Fruit fly (Drosophila melanogaster) whole organism, pupa: ENCODE data around the gene mei-217.

ENCODE experiments used
- CG10348 ChIP-seq: fragments of 200-800 bp; sonication (Bioruptor generic); IDR thresholded peaks from 2 replicates; pipeline ENCODE4 v1.3.6; 2022; ENCODE audit warnings: missing biosample characterization, missing genetic modification characterization
- CG12605 ChIP-seq: fragments of 200-800 bp; sonication (Bioruptor generic); IDR thresholded peaks from 2 replicates; pipeline ENCODE4 v1.3.6; 2022; ENCODE audit warnings: missing biosample characterization, missing genetic modification characterization
- CG13204 ChIP-seq: fragments of 200-800 bp; sonication (Bioruptor generic); optimal IDR thresholded peaks from 2 replicates; lab custom pipeline; 2018; ENCODE audit warnings: missing biosample characterization, mild to moderate bottlenecking, missing genetic modification characterization, moderate library complexity
- CG14655 ChIP-seq: fragments of 200-800 bp; sonication (Bioruptor generic); optimal IDR thresholded peaks from 3 replicates; lab custom pipeline; 2017; ENCODE audit warnings: mild to moderate bottlenecking, missing biosample characterization, missing genetic modification reagents, missing genetic modification characterization
- CG15710 ChIP-seq: fragments of 200-800 bp; sonication (Bioruptor generic); optimal IDR thresholded peaks from 2 replicates; lab custom pipeline; 2018; ENCODE audit warnings: missing biosample characterization, mild to moderate bottlenecking, missing genetic modification characterization, moderate library complexity
- CG17806 ChIP-seq: fragments of 200-800 bp; sonication (Bioruptor generic); optimal IDR thresholded peaks from 2 replicates; lab custom pipeline; 2018; ENCODE audit warnings: missing biosample characterization, mild to moderate bottlenecking, missing genetic modification characterization, moderate library complexity
- CG32121 ChIP-seq: fragments of 200-800 bp; sonication (Bioruptor generic); IDR thresholded peaks from 2 replicates; pipeline ENCODE4 v1.3.6; 2022; ENCODE audit warnings: missing biosample characterization, missing genetic modification characterization
- CG34367 ChIP-seq: fragments of 200-800 bp; sonication (Bioruptor generic); optimal IDR thresholded peaks from 2 replicates; lab custom pipeline; 2018; ENCODE audit warnings: missing biosample characterization, mild to moderate bottlenecking, missing genetic modification characterization
- CG4496 ChIP-seq: fragments of 200-800 bp; sonication (Bioruptor generic); IDR thresholded peaks from 3 replicates; pipeline ENCODE4 v1.3.6; 2022; ENCODE audit warnings: missing biosample characterization, missing genetic modification characterization
- CG8159 ChIP-seq: fragments of 200-800 bp; sonication (Bioruptor generic); optimal IDR thresholded peaks from 3 replicates; lab custom pipeline; 2018; ENCODE audit warnings: missing biosample characterization, mild to moderate bottlenecking, missing genetic modification characterization, moderate library complexity
- CG8301 ChIP-seq: fragments of 200-800 bp; sonication (Bioruptor generic); optimal IDR thresholded peaks from 2 replicates; lab custom pipeline; 2018; ENCODE audit warnings: missing biosample characterization, mild to moderate bottlenecking, missing genetic modification characterization
- CG9948 ChIP-seq: fragments of 200-800 bp; sonication (Bioruptor generic); optimal IDR thresholded peaks from 2 replicates; lab custom pipeline; 2018; ENCODE audit warnings: missing biosample characterization, mild to moderate bottlenecking, missing genetic modification characterization, moderate library complexity
- D1 ChIP-seq: fragments of 200-800 bp; sonication (Bioruptor generic); optimal IDR thresholded peaks from 2 replicates; lab custom pipeline; 2018; ENCODE audit warnings: missing biosample characterization, mild to moderate bottlenecking, missing genetic modification characterization, moderate library complexity
- EcR ChIP-seq: fragments of 200-800 bp; sonication (Bioruptor generic); optimal IDR thresholded peaks from 3 replicates; lab custom pipeline; 2019; ENCODE audit warnings: missing biosample characterization, missing genetic modification characterization, mild to moderate bottlenecking, moderate library complexity, missing genetic modification reagents
- Ets98B ChIP-seq: fragments of 200-800 bp; sonication (Bioruptor generic); IDR thresholded peaks from 2 replicates; pipeline ENCODE4 v1.3.6; 2022; ENCODE audit warnings: missing biosample characterization, missing genetic modification characterization
- Pif1A ChIP-seq: fragments of 200-800 bp; sonication (Bioruptor generic); optimal IDR thresholded peaks from 3 replicates; lab custom pipeline; 2016; ENCODE audit warnings: missing biosample characterization, missing genetic modification characterization
- Pif1B ChIP-seq: fragments of 200-800 bp; sonication (Bioruptor generic); optimal IDR thresholded peaks from 3 replicates; lab custom pipeline; 2016; ENCODE audit warnings: missing biosample characterization, missing genetic modification characterization
- Snoo ChIP-seq: fragments of 200-800 bp; sonication (Bioruptor generic); optimal IDR thresholded peaks from 3 replicates; lab custom pipeline; 2017; ENCODE audit warnings: missing biosample characterization, mild to moderate bottlenecking, missing genetic modification characterization, inconsistent platforms
- fd96Ca ChIP-seq: fragments of 200-800 bp; sonication (Bioruptor generic); IDR thresholded peaks from 3 replicates; pipeline ENCODE4 v1.3.6; 2022; ENCODE audit warnings: missing biosample characterization, missing genetic modification characterization
- gl ChIP-seq: fragments of 200-800 bp; sonication (Bioruptor generic); optimal IDR thresholded peaks from 2 replicates; lab custom pipeline; 2018; ENCODE audit warnings: missing biosample characterization, mild to moderate bottlenecking, missing genetic modification characterization
- rn ChIP-seq: fragments of 200-800 bp; sonication (Bioruptor generic); IDR thresholded peaks from 2 replicates; pipeline ENCODE4 v1.3.6; 2022; ENCODE audit warnings: missing biosample characterization, missing genetic modification characterization

mei-217 gene

dm6 chrX:17148951-17149449, 6.2 kb upstream of the mei-217 start, which contains the start of gene Chchd2:
Chchd2 (plus strand) TSS chrX:17149001.
- TF ChIP-seq CG17806 (tag; lab: Kevin White, UChicago) (no peak), Ets98B (GFP tag; lab: Robert Waterston, UW) (no peak), D1 (tag; lab: Kevin White, UChicago) (no peak), EcR (GFP tag; lab: Kevin White, UChicago) (no peak), CG12605 (no peak), Pif1A (GFP tag; lab: Kevin White, UChicago) (no peak), CG10348 (GFP tag; lab: Robert Waterston, UW) (no peak), CG32121 (GFP tag; lab: Robert Waterston, UW) (no peak), CG4496 (GFP tag; lab: Robert Waterston, UW) (0 out of 3 replicates have a peak, but pooled peaks have one; percentile 37), CG8301 (tag; lab: Kevin White, UChicago) (no peak), Pif1B (GFP tag; lab: Kevin White, UChicago) (no peak), Snoo (peak; percentile 18)

DNA sequence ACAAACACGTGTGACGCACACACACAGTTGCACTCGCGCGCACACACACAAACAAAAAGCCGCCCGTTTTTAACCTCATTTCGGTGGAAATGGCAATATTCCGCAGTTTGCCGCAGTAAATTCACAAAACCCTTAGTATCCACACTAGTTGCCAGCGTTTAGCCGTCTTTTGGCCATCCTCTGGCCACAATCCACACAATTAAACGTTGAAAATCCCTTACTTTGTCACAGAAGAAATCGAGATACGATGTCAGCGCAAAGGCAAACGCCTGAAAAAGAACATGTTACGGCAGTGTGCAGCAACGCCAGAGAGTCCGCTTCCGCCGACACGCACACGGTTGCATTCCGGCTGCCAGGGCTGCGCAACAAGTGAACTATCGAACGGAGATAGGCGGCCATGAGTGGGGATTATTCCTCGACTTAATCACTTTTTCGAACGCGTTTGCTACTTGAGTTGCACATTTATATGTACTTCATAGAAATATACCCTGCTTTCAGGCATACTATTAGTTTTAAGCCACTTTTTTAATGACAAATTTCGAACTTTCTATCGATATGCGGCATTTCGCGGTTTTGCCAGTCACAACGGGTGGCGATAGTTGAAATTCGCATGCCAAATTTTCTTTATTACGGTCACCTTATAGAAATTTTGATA, 5.3 kb upstream of the mei-217 start, which contains the start of gene RpS5a:
RpS5a (minus strand) TSS at position 282 of the 655 bp plus-strand sequence.
- TF ChIP-seq Snoo = peak; percentile 86
- peak; percentile 25 for TF ChIP-seq CG8301 (tag; lab: Kevin White, UChicago)
- TF ChIP-seq CG17806 (tag; lab: Kevin White, UChicago) = peak; percentile 14
- no peak for TF ChIP-seq CG14655 (GFP tag; lab: Kevin White, UChicago)
- peak; percentile 29 for TF ChIP-seq CG8159 (tag; lab: Kevin White, UChicago)
- TF ChIP-seq rn (GFP tag; lab: Robert Waterston, UW) = 0 out of 2 replicates have a peak, but pooled peaks have one; percentile 32
- TF ChIP-seq Ets98B (GFP tag; lab: Robert Waterston, UW) = peak; percentile 64
- TF ChIP-seq Pif1A (GFP tag; lab: Kevin White, UChicago) = peak; percentile 66
- TF ChIP-seq CG34367 (tag; lab: Kevin White, UChicago) = peak; percentile 69
- TF ChIP-seq gl (tag; lab: Kevin White, UChicago) = peak; percentile 55
- TF ChIP-seq CG15710 (tag; lab: Kevin White, UChicago) = peak; percentile 62
- TF ChIP-seq CG13204 (GFP tag; lab: Kevin White, UChicago) = no peak
- TF ChIP-seq CG32121 (GFP tag; lab: Robert Waterston, UW) = no peak
- TF ChIP-seq Pif1B (GFP tag; lab: Kevin White, UChicago) = peak; percentile 60
- TF ChIP-seq CG12605 = peak; percentile 50; the same call in 1 of the 2 replicates
- TF ChIP-seq CG10348 (GFP tag; lab: Robert Waterston, UW) = no peak
- peak; percentile 60; the same call in 1 of the 3 replicates for TF ChIP-seq fd96Ca (GFP tag; lab: Robert Waterston, UW)
- no peak for TF ChIP-seq EcR (GFP tag; lab: Kevin White, UChicago)
- peak; percentile 80 for TF ChIP-seq CG4496 (GFP tag; lab: Robert Waterston, UW)
- TF ChIP-seq D1 (tag; lab: Kevin White, UChicago) = no peak
- TF ChIP-seq CG9948 (tag; lab: Kevin White, UChicago) = peak; percentile 16

- TF ChIP-seq CG34367 (tag; lab: Kevin White, UChicago) (no peak), Snoo (no peak), CG15710 (tag; lab: Kevin White, UChicago) (no peak)
Observed at dm6 chrX:17146529-17146928, 3.7 kb upstream of the mei-217 start.

- no peak for TF ChIP-seq rn (GFP tag; lab: Robert Waterston, UW)
- no peak for TF ChIP-seq CG8159 (tag; lab: Kevin White, UChicago)
- TF ChIP-seq CG34367 (tag; lab: Kevin White, UChicago) = no peak
- TF ChIP-seq CG32121 (GFP tag; lab: Robert Waterston, UW) = no peak
- TF ChIP-seq CG13204 (GFP tag; lab: Kevin White, UChicago) = no peak
- TF ChIP-seq Pif1B (GFP tag; lab: Kevin White, UChicago) = no peak
- no peak for TF ChIP-seq D1 (tag; lab: Kevin White, UChicago)
- TF ChIP-seq fd96Ca (GFP tag; lab: Robert Waterston, UW) = no peak
- TF ChIP-seq CG15710 (tag; lab: Kevin White, UChicago) = no peak
- TF ChIP-seq, all 21 proteins: peak for 0
Observed at dm6 chrX:17132685-17133084, 10.1 kb downstream of the mei-217 start.

DNA sequence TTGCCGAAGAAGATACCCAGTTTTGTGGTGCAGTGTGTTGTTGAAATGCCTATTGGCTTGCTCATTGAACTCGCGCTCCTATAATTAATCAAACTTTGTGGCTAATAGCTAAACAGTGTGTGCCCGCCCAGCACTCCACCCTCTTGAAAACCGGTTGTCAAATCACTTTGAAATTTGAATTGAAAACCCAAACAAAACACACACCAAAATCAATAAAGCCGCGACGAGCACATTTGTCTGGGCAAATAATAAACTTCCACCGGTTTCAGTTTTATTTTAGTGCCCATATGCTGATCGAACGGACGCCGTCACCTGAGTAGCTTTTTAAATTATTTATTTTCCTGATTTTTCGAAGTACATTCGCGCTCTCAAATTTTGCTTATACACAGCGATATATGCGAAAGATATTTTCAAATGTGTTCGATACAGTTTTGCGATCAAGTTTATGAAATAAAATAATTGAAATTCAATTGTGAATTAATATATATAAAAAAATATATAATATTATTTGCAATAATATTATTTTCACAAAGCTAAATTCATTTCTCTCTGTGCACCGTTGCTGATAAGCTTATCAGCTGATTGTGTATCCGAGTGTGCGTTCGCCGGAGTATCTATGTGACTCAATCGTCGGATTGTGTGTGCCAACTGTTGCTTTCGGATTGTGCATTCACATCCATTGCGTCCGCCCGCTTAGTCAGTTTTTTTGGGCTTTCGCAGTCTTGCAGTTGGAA, 12.9 kb downstream of the mei-217 start:
- TF ChIP-seq fd96Ca (GFP tag; lab: Robert Waterston, UW) = no peak
- TF ChIP-seq EcR (GFP tag; lab: Kevin White, UChicago) = no peak
- no peak for TF ChIP-seq CG10348 (GFP tag; lab: Robert Waterston, UW)
- TF ChIP-seq CG32121 (GFP tag; lab: Robert Waterston, UW) = peak; percentile 62; the same call in 1 of the 2 replicates
- peak; percentile 31 for TF ChIP-seq CG8301 (tag; lab: Kevin White, UChicago)
- no peak for TF ChIP-seq CG34367 (tag; lab: Kevin White, UChicago)
- TF ChIP-seq Ets98B (GFP tag; lab: Robert Waterston, UW) = peak; percentile 61; the same call in 1 of the 2 replicates
- TF ChIP-seq Snoo = peak; percentile 17
- no peak for TF ChIP-seq rn (GFP tag; lab: Robert Waterston, UW)
- peak; percentile 52 for TF ChIP-seq Pif1B (GFP tag; lab: Kevin White, UChicago)
- no peak for TF ChIP-seq CG13204 (GFP tag; lab: Kevin White, UChicago)
- no peak for TF ChIP-seq gl (tag; lab: Kevin White, UChicago)
- TF ChIP-seq CG15710 (tag; lab: Kevin White, UChicago) = peak; percentile 29
- no peak for TF ChIP-seq CG14655 (GFP tag; lab: Kevin White, UChicago)
- TF ChIP-seq CG12605 = peak; percentile 23; the same call in 1 of the 2 replicates
- TF ChIP-seq CG8159 (tag; lab: Kevin White, UChicago) = no peak
- TF ChIP-seq CG4496 (GFP tag; lab: Robert Waterston, UW) = peak; percentile 58; the same call in 2 of the 3 replicates
- TF ChIP-seq D1 (tag; lab: Kevin White, UChicago) = peak; percentile 9
- TF ChIP-seq CG17806 (tag; lab: Kevin White, UChicago) = peak; percentile 41
- TF ChIP-seq CG9948 (tag; lab: Kevin White, UChicago) = no peak
- peak; percentile 39 for TF ChIP-seq Pif1A (GFP tag; lab: Kevin White, UChicago)
